Worm (Caenorhabditis elegans): ENCODE data around the gene ttr-33.

Gene ttr-33

ce11 chrV:7824138-7824537 lies 13.6 kb downstream of the ttr-33 start:
- TF ChIP-seq fos-1 (tag; optimal IDR thresholded peaks at IDR 0.05): no peak
- TF ChIP-seq nhr-28 (tag; optimal IDR thresholded peaks at IDR 0.05): no peak
- no peak for TF ChIP-seq fkh-10 (GFP tag; optimal IDR thresholded peaks at IDR 0.05)
- no peak for TF ChIP-seq unc-39 (tag; optimal IDR thresholded peaks at IDR 0.05)
- no peak for TF ChIP-seq nhr-76 (tag; optimal IDR thresholded peaks at IDR 0.05)
- no peak for TF ChIP-seq unc-62 (GFP tag; optimal IDR thresholded peaks at IDR 0.05)
- no peak for TF ChIP-seq nhr-25 (tag; optimal IDR thresholded peaks at IDR 0.05)
- TF ChIP-seq jun-1 (tag; optimal IDR thresholded peaks at IDR 0.05): no peak
- no peak for TF ChIP-seq daf-12 (tag; optimal IDR thresholded peaks at IDR 0.05)
- no peak for TF ChIP-seq sea-2 (GFP tag; optimal IDR thresholded peaks at IDR 0.05)
- TF ChIP-seq elt-2 (tag; optimal IDR thresholded peaks at IDR 0.05): no peak
- TF ChIP-seq ceh-16 (tag; optimal IDR thresholded peaks at IDR 0.05): no peak
- no peak for TF ChIP-seq aly-2 (tag; optimal IDR thresholded peaks at IDR 0.05)
- TF ChIP-seq mdl-1 (tag; optimal IDR thresholded peaks at IDR 0.05): no peak
- TF ChIP-seq pha-4 (tag; optimal IDR thresholded peaks at IDR 0.05): no peak
- TF ChIP-seq lsy-12 (tag; optimal IDR thresholded peaks at IDR 0.05): no peak
- TF ChIP-seq zag-1 (tag; optimal IDR thresholded peaks at IDR 0.05): no peak
- TF ChIP-seq nhr-12 (tag; optimal IDR thresholded peaks at IDR 0.05): no peak
- TF ChIP-seq nfya-1 (tag; optimal IDR thresholded peaks at IDR 0.05; ENCODE audit: insufficient read depth): no peak
- TF ChIP-seq nhr-237 (tag; optimal IDR thresholded peaks at IDR 0.05): no peak

- TF ChIP-seq zag-1 (tag; optimal IDR thresholded peaks at IDR 0.05) (no peak), elt-1 (tag; optimal IDR thresholded peaks at IDR 0.05) (no peak), nfya-1 (tag; optimal IDR thresholded peaks at IDR 0.05; ENCODE audit: insufficient read depth) (peak; percentile 9), lin-39 (tag; optimal IDR thresholded peaks at IDR 0.05) (peak; percentile 22), unc-62 (GFP tag; optimal IDR thresholded peaks at IDR 0.05) (peak; percentile 71), ztf-11 (tag; optimal IDR thresholded peaks at IDR 0.05) (no peak), daf-12 (tag; optimal IDR thresholded peaks at IDR 0.05) (no peak)
Observed at ce11 chrV:7822655-7823054, 15.1 kb downstream of the ttr-33 start.

- TF ChIP-seq snpc-4 (tag; optimal IDR thresholded peaks at IDR 0.05) (peak; percentile 19), elt-2 (tag; optimal IDR thresholded peaks at IDR 0.05) (peak; percentile 39), mdl-1 (tag; optimal IDR thresholded peaks at IDR 0.05) (no peak), nfya-1 (tag; optimal IDR thresholded peaks at IDR 0.05; ENCODE audit: insufficient read depth) (peak; percentile 50), lin-15B (tag; optimal IDR thresholded peaks at IDR 0.05) (peak; percentile 51), pha-4 (tag; optimal IDR thresholded peaks at IDR 0.05) (peak; percentile 73), lin-39 (tag; optimal IDR thresholded peaks at IDR 0.05) (no peak), nhr-23 (tag; optimal IDR thresholded peaks at IDR 0.05) (peak; percentile 54), pqm-1 (tag; optimal IDR thresholded peaks at IDR 0.05) (peak; percentile 37)
Observed at ce11 chrV:7820270-7820669, 17.4 kb downstream of the ttr-33 start, which contains the start of gene lbp-4. Gene lbp-4, plus strand, starts transcription at chrV:7820578.

- peak; percentile 21 for TF ChIP-seq nfya-1 (tag; optimal IDR thresholded peaks at IDR 0.05; ENCODE audit: insufficient read depth)
- TF ChIP-seq fkh-10 (GFP tag; optimal IDR thresholded peaks at IDR 0.05): peak; percentile 14
- TF ChIP-seq ceh-28 (tag; optimal IDR thresholded peaks at IDR 0.05): no peak
Observed at ce11 chrV:7819585-7819984, 18.1 kb downstream of the ttr-33 start.

ce11 chrV:7816486-7816885 lies 21.2 kb downstream of the ttr-33 start:
- TF ChIP-seq daf-12 (tag; optimal IDR thresholded peaks at IDR 0.05): no peak
- no peak for TF ChIP-seq nhr-11 (tag; optimal IDR thresholded peaks at IDR 0.05)
- TF ChIP-seq mdl-1 (tag; optimal IDR thresholded peaks at IDR 0.05): no peak
- no peak for TF ChIP-seq snpc-4 (tag; optimal IDR thresholded peaks at IDR 0.05)
- peak; percentile 24 for TF ChIP-seq fkh-10 (GFP tag; optimal IDR thresholded peaks at IDR 0.05)
- peak; percentile 11 for TF ChIP-seq elt-1 (tag; optimal IDR thresholded peaks at IDR 0.05)

- no peak for TF ChIP-seq daf-12 (tag; optimal IDR thresholded peaks at IDR 0.05)
- TF ChIP-seq unc-39 (tag; optimal IDR thresholded peaks at IDR 0.05): no peak
- TF ChIP-seq skn-1 (tag; optimal IDR thresholded peaks at IDR 0.05): no peak
- TF ChIP-seq fos-1 (tag; optimal IDR thresholded peaks at IDR 0.05): no peak
- no peak for TF ChIP-seq ceh-16 (tag; optimal IDR thresholded peaks at IDR 0.05)
- TF ChIP-seq aly-2 (tag; optimal IDR thresholded peaks at IDR 0.05): peak; percentile 73
Observed at ce11 chrV:7814601-7815000, 23.1 kb downstream of the ttr-33 start, which contains the start of gene ZK742.6. Gene ZK742.6, minus strand, starts transcription at chrV:7814942.

Data from whole organism, L3 larva.